Fruit fly (Drosophila melanogaster) whole organism, embryonic: ENCODE measurements around the gene CG17154.

Experiments
- Aef1 ChIP-seq: fragments of 200-800 bp; sonication (Bioruptor generic); IDR thresholded peaks from 3 replicates; pipeline ENCODE4 v1.3.6; 2022; ENCODE audit warnings: missing biosample characterization, missing genetic modification characterization
- B-H2 ChIP-seq: fragments of 200-800 bp; sonication (Bioruptor generic); optimal IDR thresholded peaks from 2 replicates; lab custom pipeline; 2018; ENCODE audit warnings: missing biosample characterization, mild to moderate bottlenecking, missing genetic modification characterization
- CG10267 ChIP-seq: fragments of 200-800 bp; sonication (Bioruptor generic); optimal IDR thresholded peaks from 2 replicates; lab custom pipeline; 2018; ENCODE audit warnings: missing biosample characterization, mild to moderate bottlenecking, missing genetic modification characterization, moderate library complexity
- CG11398 ChIP-seq: fragments of 200-800 bp; sonication (Bioruptor generic); optimal IDR thresholded peaks from 2 replicates; lab custom pipeline; 2016; ENCODE audit warnings: missing biosample characterization, missing genetic modification characterization
- CG11504 ChIP-seq: fragments of 200-800 bp; sonication (Bioruptor generic); optimal IDR thresholded peaks from 3 replicates; lab custom pipeline; 2019; ENCODE audit warnings: missing biosample characterization, mild to moderate bottlenecking, missing genetic modification characterization, moderate library complexity
- CG13624 ChIP-seq: fragments of 200-800 bp; sonication (Bioruptor generic); optimal IDR thresholded peaks from 2 replicates; lab custom pipeline; 2016; ENCODE audit warnings: missing biosample characterization, missing genetic modification characterization
- CG14050 ChIP-seq: fragments of 200-800 bp; sonication (Bioruptor generic); IDR thresholded peaks from 3 replicates; pipeline ENCODE4 v1.3.6; 2022; ENCODE audit warnings: missing biosample characterization, missing genetic modification characterization
- CG16813 ChIP-seq: fragments of 200-800 bp; sonication (Bioruptor generic); IDR thresholded peaks from 3 replicates; pipeline ENCODE4 v1.3.6; 2022; ENCODE audit warnings: missing biosample characterization, missing genetic modification characterization; ENCODE audit not compliant: partially characterized antibody
- CG18619 ChIP-seq: fragments of 200-800 bp; sonication (Bioruptor generic); optimal IDR thresholded peaks from 3 replicates; lab custom pipeline; 2017; ENCODE audit warnings: missing biosample characterization, mild to moderate bottlenecking, missing genetic modification characterization
- CG2116 ChIP-seq: fragments of 200-800 bp; sonication (Bioruptor generic); optimal IDR thresholded peaks from 3 replicates; lab custom pipeline; 2018; ENCODE audit warnings: missing biosample characterization, mild to moderate bottlenecking, missing genetic modification characterization
- CG3065 ChIP-seq: fragments of 200-800 bp; sonication (Bioruptor generic); optimal IDR thresholded peaks from 2 replicates; lab custom pipeline; 2016; ENCODE audit warnings: missing biosample characterization, missing genetic modification characterization
- CG34422 ChIP-seq: fragments of 200-800 bp; sonication (Bioruptor generic); IDR thresholded peaks from 3 replicates; pipeline ENCODE4 v1.3.6; 2022; ENCODE audit warnings: missing biosample characterization, missing genetic modification characterization
- CG7372 ChIP-seq: fragments of 200-800 bp; sonication (Bioruptor generic); IDR thresholded peaks from 2 replicates; pipeline ENCODE4 v1.3.6; 2022; ENCODE audit warnings: missing biosample characterization, missing genetic modification characterization
- CG8089 ChIP-seq: fragments of 200-800 bp; sonication (Bioruptor generic); optimal IDR thresholded peaks from 3 replicates; lab custom pipeline; 2016; ENCODE audit warnings: missing biosample characterization, missing genetic modification characterization
- CG9727 ChIP-seq: fragments of 200-800 bp; sonication (Bioruptor generic); optimal IDR thresholded peaks from 3 replicates; lab custom pipeline; 2017; ENCODE audit warnings: missing biosample characterization, mild to moderate bottlenecking, missing genetic modification characterization
- CHES-1-like ChIP-seq: fragments of 200-800 bp; sonication (Bioruptor generic); optimal IDR thresholded peaks from 2 replicates; lab custom pipeline; 2016; ENCODE audit warnings: missing biosample characterization, missing genetic modification characterization
- CrebB ChIP-seq: fragments of 200-800 bp; sonication (Bioruptor generic); optimal IDR thresholded peaks from 3 replicates; lab custom pipeline; 2018; ENCODE audit warnings: missing biosample characterization, mild to moderate bottlenecking, missing genetic modification characterization
- Dad ChIP-seq: fragments of 200-800 bp; sonication (Bioruptor generic); optimal IDR thresholded peaks from 3 replicates; lab custom pipeline; 2016; ENCODE audit warnings: missing biosample characterization, missing genetic modification characterization
- Dbx ChIP-seq: fragments of 200-800 bp; sonication (Bioruptor generic); IDR thresholded peaks from 3 replicates; pipeline ENCODE4 v1.3.6; 2022; ENCODE audit warnings: missing biosample characterization, missing genetic modification characterization
- Eip74EF ChIP-seq, 2 experiments: fragments of 200-800 bp in 1 of 2; fragments of >200 bp in 1 of 2; sonication (Bioruptor generic) in 1 of 2; optimal IDR thresholded peaks; 2 replicates each; lab custom pipeline; 2017 to 2019; ENCODE audit warnings: missing biosample characterization in 2 of 2, missing genetic modification characterization in 2 of 2, mild to moderate bottlenecking in 1 of 2, moderate library complexity in 1 of 2
- Gsc ChIP-seq: fragments of 200-800 bp; sonication (Bioruptor generic); IDR thresholded peaks from 2 replicates; pipeline ENCODE4 v1.3.6; 2022; ENCODE audit warnings: missing biosample characterization, missing genetic modification characterization
- HLH4C ChIP-seq: fragments of 200-800 bp; sonication (Bioruptor generic); IDR thresholded peaks from 3 replicates; pipeline ENCODE4 v1.3.6; 2022; ENCODE audit warnings: missing biosample characterization, missing genetic modification characterization; ENCODE audit not compliant: partially characterized antibody
- Hey ChIP-seq: fragments of 200-800 bp; sonication (Bioruptor generic); optimal IDR thresholded peaks from 3 replicates; lab custom pipeline; 2018; ENCODE audit warnings: missing biosample characterization, mild to moderate bottlenecking, missing genetic modification characterization
- Hmx ChIP-seq: fragments of 200-800 bp; sonication (Bioruptor generic); optimal IDR thresholded peaks from 2 replicates; lab custom pipeline; 2016; ENCODE audit warnings: missing biosample characterization, missing genetic modification characterization
- Hr39 ChIP-seq: fragments of >200 bp; optimal IDR thresholded peaks from 2 replicates; lab custom pipeline; 2017
- Kr ChIP-seq: fragments of 200-800 bp; sonication (Bioruptor generic); optimal IDR thresholded peaks from 2 replicates; lab custom pipeline; 2017; ENCODE audit warnings: missing biosample characterization, mild to moderate bottlenecking, missing genetic modification characterization
- Lhr ChIP-seq: fragments of 200-800 bp; sonication (Bioruptor generic); optimal IDR thresholded peaks from 3 replicates; lab custom pipeline; 2017; ENCODE audit warnings: mild to moderate bottlenecking, missing biosample characterization, missing genetic modification reagents, missing genetic modification characterization
- Med ChIP-seq: fragments of 200-800 bp; sonication (Bioruptor generic); peaks from one replicate; lab custom pipeline; 2016; ENCODE audit warnings: missing biosample characterization, missing genetic modification characterization, mild to moderate bottlenecking, inconsistent platforms, moderate library complexity
- Nf-YA ChIP-seq: fragments of 200-800 bp; sonication (Bioruptor generic); IDR thresholded peaks from 2 replicates; pipeline ENCODE4 v1.3.6; 2022; ENCODE audit warnings: missing biosample characterization, missing genetic modification characterization
- cg ChIP-seq: fragments of 200-800 bp; sonication (Bioruptor generic); optimal IDR thresholded peaks from 3 replicates; lab custom pipeline; 2019; ENCODE audit warnings: missing biosample characterization, mild to moderate bottlenecking, missing genetic modification characterization, moderate library complexity
- ci ChIP-seq: fragments of 200-800 bp; sonication (Bioruptor generic); IDR thresholded peaks from 3 replicates; pipeline ENCODE4 v1.3.6; 2022; ENCODE audit warnings: missing biosample characterization, missing genetic modification characterization
- dan ChIP-seq: fragments of 200-800 bp; sonication (Bioruptor generic); IDR thresholded peaks from 2 replicates; pipeline ENCODE4 v1.3.6; 2022; ENCODE audit warnings: missing biosample characterization, missing genetic modification characterization
- en ChIP-seq: fragments of 200-800 bp; sonication (Bioruptor generic); optimal IDR thresholded peaks from 2 replicates; lab custom pipeline; 2016; ENCODE audit warnings: missing biosample characterization, missing genetic modification characterization
- gem ChIP-seq: fragments of 200-800 bp; sonication (Bioruptor generic); optimal IDR thresholded peaks from 2 replicates; lab custom pipeline; 2019; ENCODE audit warnings: missing biosample characterization, mild to moderate bottlenecking, missing genetic modification characterization, moderate library complexity
- hkb ChIP-seq, 2 experiments: fragments of 200-800 bp in 1 of 2; fragments of >200 bp in 1 of 2; sonication (Bioruptor generic) in 1 of 2; IDR thresholded peaks in 1 of 2; optimal IDR thresholded peaks in 1 of 2; 2 replicates each; pipeline versions ENCODE4 v1.3.6 to Lab custom; 2017 to 2022; ENCODE audit warnings: missing biosample characterization in 1 of 2, missing genetic modification characterization in 1 of 2
- kni ChIP-seq: fragments of 200-800 bp; sonication (Bioruptor generic); optimal IDR thresholded peaks from 3 replicates; lab custom pipeline; 2017; ENCODE audit warnings: mild to moderate bottlenecking, missing biosample characterization, missing genetic modification reagents, missing genetic modification characterization
- mam ChIP-seq: fragments of 200-800 bp; sonication (Bioruptor generic); optimal IDR thresholded peaks from 3 replicates; lab custom pipeline; 2016; ENCODE audit warnings: missing biosample characterization, missing genetic modification characterization
- mld ChIP-seq: fragments of 200-800 bp; sonication (Bioruptor generic); IDR thresholded peaks from 3 replicates; pipeline ENCODE4 v1.3.6; 2022; ENCODE audit warnings: missing biosample characterization, missing genetic modification characterization; ENCODE audit not compliant: partially characterized antibody
- repo ChIP-seq: fragments of 200-800 bp; sonication (Bioruptor generic); optimal IDR thresholded peaks from 2 replicates; lab custom pipeline; 2016; ENCODE audit warnings: missing biosample characterization, missing genetic modification characterization
- salm ChIP-seq: fragments of 200-800 bp; sonication (Bioruptor generic); optimal IDR thresholded peaks from 2 replicates; lab custom pipeline; 2018; ENCODE audit warnings: missing biosample characterization, mild to moderate bottlenecking, missing genetic modification characterization
- sens ChIP-seq: fragments of 200-800 bp; sonication (Bioruptor generic); peaks from one replicate; lab custom pipeline; 2016; ENCODE audit warnings: missing biosample characterization, missing genetic modification characterization
- sens-2 ChIP-seq: fragments of 200-800 bp; sonication (Bioruptor generic); IDR thresholded peaks from 2 replicates; pipeline ENCODE4 v1.3.6; 2022; ENCODE audit warnings: missing biosample characterization, missing genetic modification characterization
- tap ChIP-seq: fragments of 200-800 bp; optimal IDR thresholded peaks from 3 replicates; lab custom pipeline; 2019; ENCODE audit warnings: missing biosample characterization, mild to moderate bottlenecking, missing genetic modification characterization, moderate library complexity
- zen ChIP-seq: fragments of 200-800 bp; sonication (Bioruptor generic); optimal IDR thresholded peaks from 3 replicates; lab custom pipeline; 2018; ENCODE audit warnings: missing biosample characterization, mild to moderate bottlenecking, missing genetic modification characterization, moderate library complexity

Gene CG17154

dm6 chr3L:12119875-12120485 lies 31.6 kb downstream of the CG17154 start, which contains the start of gene CG11560 (continued):
- no peak for TF ChIP-seq Hey
- TF ChIP-seq CG8089, result no peak
- no peak for TF ChIP-seq Nf-YA
- TF ChIP-seq dan, result no peak
- TF ChIP-seq CG7372 (GFP tag; lab: Robert Waterston, UW), result no peak
- no peak for TF ChIP-seq Eip74EF (GFP tag; optimal IDR thresholded peaks at IDR 0.05; lab: Kevin White, UChicago)
- TF ChIP-seq CG10267, result peak; percentile 35
- TF ChIP-seq Kr, result no peak
- no peak for TF ChIP-seq tap (tag; lab: Kevin White, UChicago)
- TF ChIP-seq B-H2, result no peak
- TF ChIP-seq CHES-1-like, result no peak
- TF ChIP-seq CG34422, result no peak
- TF ChIP-seq Lhr (GFP tag; lab: Kevin White, UChicago), result no peak
- TF ChIP-seq Med (GFP tag; lab: Kevin White, UChicago), result peak; percentile 76
- TF ChIP-seq HLH4C (GFP tag; lab: Robert Waterston, UW), result peak; percentile 78
- no peak for TF ChIP-seq Aef1 (GFP tag; lab: Robert Waterston, UW)
- TF ChIP-seq mld (GFP tag; lab: Robert Waterston, UW), result no peak
- TF ChIP-seq CG11504, result no peak
- no peak for TF ChIP-seq hkb (optimal IDR thresholded peaks at IDR 0.05; lab: Kevin White, UChicago)
- no peak for TF ChIP-seq hkb (GFP tag; IDR thresholded peaks at IDR 0.05; lab: Robert Waterston, UW)
- TF ChIP-seq CG13624, result no peak
- no peak for TF ChIP-seq salm (tag; lab: Kevin White, UChicago)
- no peak for TF ChIP-seq sens-2 (GFP tag; lab: Robert Waterston, UW)
- TF ChIP-seq repo (GFP tag; lab: Kevin White, UChicago), result no peak
- TF ChIP-seq CG3065 (GFP tag; lab: Kevin White, UChicago), result no peak
- TF ChIP-seq ci, result no peak
- no peak for TF ChIP-seq Hmx
- peak; percentile 61 for TF ChIP-seq CG2116 (GFP tag; lab: Kevin White, UChicago)
- TF ChIP-seq mam, result no peak
- TF ChIP-seq Dbx (GFP tag; lab: Robert Waterston, UW), result no peak
- TF ChIP-seq zen, result no peak
- TF ChIP-seq Dad (GFP tag; lab: Kevin White, UChicago), result no peak
- TF ChIP-seq en (GFP tag; lab: Kevin White, UChicago), result no peak
- TF ChIP-seq Gsc, result no peak
- TF ChIP-seq CG18619, result no peak
- no peak for TF ChIP-seq gem (tag; lab: Kevin White, UChicago)
- TF ChIP-seq Hr39 (lab: Kevin White, UChicago), result no peak
- no peak for TF ChIP-seq CrebB (tag; lab: Kevin White, UChicago)
- TF ChIP-seq CG11398 (GFP tag; lab: Kevin White, UChicago), result no peak
- no peak for TF ChIP-seq CG9727
- no peak for TF ChIP-seq kni (GFP tag; lab: Kevin White, UChicago)

- TF ChIP-seq sens (GFP tag; lab: Kevin White, UChicago) (peak; percentile 51), CG14050 (GFP tag; lab: Robert Waterston, UW) (no peak), Hr39 (lab: Kevin White, UChicago) (peak; percentile 76), Med (GFP tag; lab: Kevin White, UChicago) (peak; percentile 10), cg (GFP tag; lab: Kevin White, UChicago) (no peak), CG16813 (GFP tag; lab: Robert Waterston, UW) (0 out of 3 replicates have a peak, but pooled peaks have one; percentile 15)
Observed at dm6 chr3L:12122891-12123290, 34.5 kb downstream of the CG17154 start.
